Fruit fly (Drosophila melanogaster): Measurements from ENCODE around the gene hay.

- TF ChIP-seq CG7045 (GFP tag; optimal IDR thresholded peaks at IDR 0.05): no peak
- no peak for TF ChIP-seq kay (GFP tag; ENCODE audit: borderline replicate concordance)
- no peak for TF ChIP-seq bab1 (GFP tag; optimal IDR thresholded peaks at IDR 0.05)
- no peak for TF ChIP-seq CG1620 (GFP tag; optimal IDR thresholded peaks at IDR 0.05)
- no peak for TF ChIP-seq cnc (optimal IDR thresholded peaks at IDR 0.05)
- no peak for TF ChIP-seq Mnt (GFP tag; optimal IDR thresholded peaks at IDR 0.05)
- TF ChIP-seq cic (GFP tag; optimal IDR thresholded peaks at IDR 0.05): no peak
- no peak for TF ChIP-seq ovo (GFP tag; optimal IDR thresholded peaks at IDR 0.05)
- TF ChIP-seq Crg-1 (GFP tag; optimal IDR thresholded peaks at IDR 0.05): no peak
- TF ChIP-seq CG33017 (tag; optimal IDR thresholded peaks at IDR 0.05): no peak
- TF ChIP-seq tj (GFP tag; optimal IDR thresholded peaks at IDR 0.05): peak; percentile 87
- no peak for TF ChIP-seq CG7101 (tag; optimal IDR thresholded peaks at IDR 0.05)
- TF ChIP-seq CG5204 (GFP tag; optimal IDR thresholded peaks at IDR 0.05): no peak
- TF ChIP-seq Clk (GFP tag; optimal IDR thresholded peaks at IDR 0.05): no peak
These were observed 36.5 kb downstream of the hay start for dm6 chr3L:10667341-10667740.

All from whole organism, adult.